Worm (Caenorhabditis elegans) whole organism, L4/young adult: Measurements from ENCODE around the gene F48E3.9.

Experiments
- dao-5 ChIP-seq: sonication (generic microtip); optimal IDR thresholded peaks from 2 replicates; lab custom pipeline; 2016; ENCODE audit warnings: missing genotype, missing genetic modification characterization, moderate library complexity, missing compliant biosample characterization
- him-1 ChIP-seq: sonication (generic microtip); optimal IDR thresholded peaks from 2 replicates; lab custom pipeline; 2016; ENCODE audit warnings: missing genotype, missing genetic modification reagents, missing genetic modification characterization, missing compliant biosample characterization

DNA sequence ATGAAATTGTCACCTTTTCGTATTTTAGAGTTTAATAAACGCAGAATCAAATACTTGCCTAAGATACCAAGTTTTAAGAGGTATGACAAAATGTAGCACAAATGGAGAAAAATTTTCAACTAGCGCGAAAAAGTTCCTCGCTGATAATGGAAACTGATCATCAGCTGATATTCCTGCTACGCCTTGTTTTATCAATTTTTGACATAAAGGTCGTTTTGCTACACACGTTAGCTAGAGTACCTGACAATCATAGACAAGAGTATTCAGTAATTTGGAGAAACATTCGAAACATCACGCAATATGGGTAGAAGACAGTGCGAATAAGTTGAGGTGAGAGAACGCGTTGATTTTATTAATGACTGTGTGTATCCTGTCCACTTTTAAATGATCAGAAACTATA, 35.1 kb upstream of the F48E3.9 start:
- no peak for TF ChIP-seq dao-5 (tag; lab: Kevin White, UChicago)
- TF ChIP-seq him-1 (tag; lab: Kevin White, UChicago) = no peak
